Worm (Caenorhabditis elegans) whole organism, L2 larva: ENCODE data around the gene sad-1.

Experiments used
- elt-3 ChIP-seq: sonication (generic microtip); optimal IDR thresholded peaks from 2 replicates; lab custom pipeline; 2017; ENCODE audit warnings: missing biosample characterization, missing genetic modification characterization
- lin-13 ChIP-seq: fragments of 150-350 bp; optimal IDR thresholded peaks from 2 replicates; lab custom pipeline; 2014; ENCODE audit warnings: missing biosample characterization, missing genetic modification reagents, missing genetic modification characterization
- nhr-10 ChIP-seq: sonication (generic microtip); optimal IDR thresholded peaks from 2 replicates; lab custom pipeline; 2017; ENCODE audit warnings: missing biosample characterization, missing genetic modification characterization
- nhr-77 ChIP-seq: fragments of 150-350 bp; optimal IDR thresholded peaks from 2 replicates; lab custom pipeline; 2014; ENCODE audit warnings: missing biosample characterization, missing genetic modification characterization

ce11 chrX:13466926-13467866 lies 33.3 kb downstream of the sad-1 start, which contains the start of gene col-183:
- TF ChIP-seq nhr-77 (tag; lab: Kevin White, UChicago) (no peak), elt-3 (tag; lab: Kevin White, UChicago) (no peak), nhr-10 (tag; lab: Kevin White, UChicago) (no peak), lin-13 (GFP tag; lab: Kevin White, UChicago) (no peak)
